Worm (Caenorhabditis elegans) whole organism, L4 larva: ENCODE measurements around the gene B0393.9.

Experiments
- F37D6.2 ChIP-seq: sonication (generic microtip); optimal IDR thresholded peaks from 2 replicates; lab custom pipeline; 2016; ENCODE audit warnings: mild to moderate bottlenecking, missing genetic modification characterization, missing compliant biosample characterization
- F49E8.2 ChIP-seq: sonication (generic microtip); optimal IDR thresholded peaks from 2 replicates; lab custom pipeline; 2016; ENCODE audit warnings: missing compliant biosample characterization, mild to moderate bottlenecking, missing genetic modification characterization, borderline replicate concordance
- Y105C5A.15 ChIP-seq: fragments of 200-800 bp; sonication (Bioruptor generic); IDR thresholded peaks from 2 replicates; pipeline ENCODE4 v1.3.6; 2022; ENCODE audit warnings: missing genetic modification characterization, missing compliant biosample characterization
- Y48G9A.11 ChIP-seq: fragments of 200-800 bp; sonication (Bioruptor generic); IDR thresholded peaks from 2 replicates; pipeline ENCODE4 v1.3.6; 2022; ENCODE audit warnings: missing genetic modification reagents, missing genetic modification characterization, missing compliant biosample characterization
- aha-1 ChIP-seq: fragments of 150-350 bp; peaks from one replicate; lab custom pipeline; 2014; ENCODE audit warnings: missing biosample characterization, missing genetic modification characterization
- arid-1 ChIP-seq: fragments of 200-800 bp; sonication (Bioruptor generic); conservative IDR thresholded peaks from 2 replicates; pipeline ENCODE4 v1.3.6; 2022; ENCODE audit warnings: missing genetic modification reagents, missing genetic modification characterization, missing compliant biosample characterization
- attf-4 ChIP-seq: sonication (generic microtip); optimal IDR thresholded peaks from 3 replicates; lab custom pipeline; 2017; ENCODE audit warnings: missing biosample characterization, missing genetic modification characterization
- ceh-20 ChIP-seq: fragments of 200-800 bp; sonication (Bioruptor generic); IDR thresholded peaks from 2 replicates; pipeline ENCODE4 v1.3.6; 2022; ENCODE audit warnings: missing genetic modification reagents, missing genetic modification characterization, missing compliant biosample characterization
- ceh-44 ChIP-seq: fragments of 200-800 bp; sonication (Bioruptor generic); IDR thresholded peaks from 2 replicates; pipeline ENCODE4 v1.3.6; 2022; ENCODE audit warnings: missing genetic modification reagents, missing genetic modification characterization, missing compliant biosample characterization
- ceh-62 ChIP-seq: sonication (generic microtip); optimal IDR thresholded peaks from 2 replicates; lab custom pipeline; 2017; ENCODE audit warnings: missing biosample characterization, missing genetic modification characterization
- ces-1 ChIP-seq: fragments of 150-350 bp; sonication (generic microtip); optimal IDR thresholded peaks from 4 replicates; lab custom pipeline; 2014; ENCODE audit warnings: missing biosample characterization, missing genetic modification reagents, missing genetic modification characterization
- ctbp-1 ChIP-seq: fragments of 200-800 bp; sonication (Bioruptor generic); IDR thresholded peaks from 2 replicates; pipeline ENCODE4 v1.3.6; 2022; ENCODE audit warnings: missing genetic modification reagents, missing genetic modification characterization, missing compliant biosample characterization
- daf-19 ChIP-seq: fragments of 200-800 bp; sonication (Bioruptor generic); conservative IDR thresholded peaks from 2 replicates; pipeline ENCODE4 v1.3.6; 2022; ENCODE audit warnings: missing genetic modification characterization, missing compliant biosample characterization
- dpl-1 ChIP-seq: fragments of 150-350 bp; optimal IDR thresholded peaks from 2 replicates; lab custom pipeline; 2014; ENCODE audit warnings: missing biosample characterization, missing genetic modification reagents, missing genetic modification characterization
- fkh-10 ChIP-seq: fragments of 150-350 bp; optimal IDR thresholded peaks from 2 replicates; lab custom pipeline; 2014; ENCODE audit warnings: missing biosample characterization, missing genetic modification reagents, missing genetic modification characterization
- fos-1 ChIP-seq: fragments of 150-350 bp; optimal IDR thresholded peaks from 2 replicates; lab custom pipeline; 2014; ENCODE audit warnings: missing biosample characterization, missing genetic modification characterization
- gei-8 ChIP-seq: fragments of 200-800 bp; sonication (Bioruptor generic); optimal IDR thresholded peaks from 2 replicates; lab custom pipeline; 2018; ENCODE audit warnings: mild to moderate bottlenecking, missing genetic modification characterization, missing compliant biosample characterization
- hlh-11 ChIP-seq: fragments of 200-800 bp; sonication (Bioruptor generic); optimal IDR thresholded peaks from 2 replicates; lab custom pipeline; 2018; ENCODE audit warnings: mild to moderate bottlenecking, missing genetic modification characterization, missing compliant biosample characterization
- hlh-30 ChIP-seq: sonication (generic microtip); optimal IDR thresholded peaks from 2 replicates; lab custom pipeline; 2017; ENCODE audit warnings: antibody characterized with exemption, mild to moderate bottlenecking, missing genetic modification characterization, missing compliant biosample characterization; ENCODE audit not compliant: insufficient read depth
- lin-29 ChIP-seq: fragments of 200-800 bp; sonication (Bioruptor generic); IDR thresholded peaks from 2 replicates; pipeline ENCODE4 v1.3.6; 2022; ENCODE audit warnings: missing genetic modification reagents, missing genetic modification characterization, missing compliant biosample characterization
- lir-3 ChIP-seq: sonication (generic microtip); optimal IDR thresholded peaks from 2 replicates; lab custom pipeline; 2016; ENCODE audit warnings: mild to moderate bottlenecking, missing genetic modification characterization, missing compliant biosample characterization
- madf-5 ChIP-seq, 2 experiments: fragments of 200-800 bp; sonication (Bioruptor generic); IDR thresholded peaks; 2 replicates each; pipeline ENCODE4 v1.3.6; 2022; ENCODE audit warnings: missing compliant biosample characterization in 2 of 2, missing genetic modification characterization in 2 of 2
- mdt-29 ChIP-seq: fragments of 200-800 bp; sonication (Bioruptor generic); IDR thresholded peaks from 2 replicates; pipeline ENCODE4 v1.3.6; 2022; ENCODE audit warnings: missing genetic modification reagents, missing genetic modification characterization, missing compliant biosample characterization
- mep-1 ChIP-seq: fragments of 150-350 bp; sonication (generic microtip); optimal IDR thresholded peaks from 3 replicates; lab custom pipeline; 2014; ENCODE audit warnings: missing biosample characterization, missing genetic modification characterization
- mes-2 ChIP-seq: sonication (generic microtip); optimal IDR thresholded peaks from 2 replicates; lab custom pipeline; 2016; ENCODE audit warnings: missing genotype, mild to moderate bottlenecking, missing genetic modification characterization, missing compliant biosample characterization; ENCODE audit not compliant: poor library complexity, severe bottlenecking
- mxl-2 ChIP-seq: fragments of 200-800 bp; sonication (Bioruptor generic); conservative IDR thresholded peaks from 2 replicates; pipeline ENCODE4 v1.3.6; 2022; ENCODE audit warnings: missing genetic modification reagents, missing genetic modification characterization, missing compliant biosample characterization
- mxl-3 ChIP-seq: fragments of 200-800 bp; sonication (Bioruptor generic); optimal IDR thresholded peaks from 2 replicates; lab custom pipeline; 2018; ENCODE audit warnings: mild to moderate bottlenecking, missing genetic modification characterization, missing compliant biosample characterization
- nhr-111 ChIP-seq: fragments of 200-800 bp; sonication (Bioruptor generic); optimal IDR thresholded peaks from 2 replicates; lab custom pipeline; 2018; ENCODE audit warnings: mild to moderate bottlenecking, missing genetic modification characterization, missing compliant biosample characterization
- nhr-25 ChIP-seq: sonication (generic microtip); optimal IDR thresholded peaks from 2 replicates; lab custom pipeline; 2017; ENCODE audit warnings: missing genetic modification characterization, mild to moderate bottlenecking, missing compliant biosample characterization, antibody characterized with exemption, moderate library complexity, borderline replicate concordance; ENCODE audit not compliant: insufficient read depth
- nhr-28 ChIP-seq: fragments of 150-350 bp; optimal IDR thresholded peaks from 2 replicates; lab custom pipeline; 2014; ENCODE audit warnings: missing biosample characterization, missing genetic modification characterization
- nhr-41 ChIP-seq: fragments of 200-800 bp; sonication (Bioruptor generic); IDR thresholded peaks from 2 replicates; pipeline ENCODE4 v1.3.6; 2022; ENCODE audit warnings: missing genetic modification reagents, missing genetic modification characterization, missing compliant biosample characterization
- nhr-48 ChIP-seq: sonication (generic microtip); optimal IDR thresholded peaks from 2 replicates; lab custom pipeline; 2016; ENCODE audit warnings: mild to moderate bottlenecking, missing genetic modification characterization, missing compliant biosample characterization
- nhr-76 ChIP-seq: fragments of 150-350 bp; optimal IDR thresholded peaks from 2 replicates; lab custom pipeline; 2014; ENCODE audit warnings: missing biosample characterization, missing genetic modification characterization
- nhr-77 ChIP-seq: fragments of 150-350 bp; optimal IDR thresholded peaks from 2 replicates; lab custom pipeline; 2014; ENCODE audit warnings: missing biosample characterization, missing genetic modification characterization
- pha-4 ChIP-seq, 2 experiments: fragments of 150-350 bp in 1 of 2; fragments of 200-800 bp in 1 of 2; sonication (Bioruptor generic) in 1 of 2; IDR thresholded peaks in 1 of 2; optimal IDR thresholded peaks in 1 of 2; 2 replicates each; pipeline versions ENCODE4 v1.3.6 to Lab custom; 2014 to 2022; ENCODE audit warnings: missing genetic modification characterization in 2 of 2, missing genetic modification reagents in 2 of 2, missing biosample characterization in 1 of 2, missing compliant biosample characterization in 1 of 2
- php-3 ChIP-seq: fragments of 200-800 bp; sonication (Bioruptor generic); IDR thresholded peaks from 2 replicates; pipeline ENCODE4 v1.3.6; 2022; ENCODE audit warnings: missing genetic modification reagents, missing genetic modification characterization, missing compliant biosample characterization
- saeg-2 ChIP-seq: fragments of 200-800 bp; sonication (Bioruptor generic); IDR thresholded peaks from 2 replicates; pipeline ENCODE4 v1.3.6; 2022; ENCODE audit warnings: missing genetic modification reagents, missing genetic modification characterization, missing compliant biosample characterization
- set-16 ChIP-seq: fragments of 200-800 bp; sonication (Bioruptor generic); IDR thresholded peaks from 2 replicates; pipeline ENCODE4 v1.3.6; 2022; ENCODE audit warnings: missing genetic modification reagents, missing genetic modification characterization, missing compliant biosample characterization
- snpc-1.2 ChIP-seq: fragments of 200-800 bp; sonication (Bioruptor generic); IDR thresholded peaks from 2 replicates; pipeline ENCODE4 v1.3.6; 2022; ENCODE audit warnings: missing genetic modification reagents, missing genetic modification characterization, missing compliant biosample characterization
- snpc-4 ChIP-seq: fragments of 150-350 bp; optimal IDR thresholded peaks from 2 replicates; lab custom pipeline; 2014; ENCODE audit warnings: missing biosample characterization, missing genetic modification characterization
- spr-1 ChIP-seq: sonication (generic microtip); optimal IDR thresholded peaks from 2 replicates; lab custom pipeline; 2016; ENCODE audit warnings: mild to moderate bottlenecking, missing genetic modification characterization, missing compliant biosample characterization
- spr-3 ChIP-seq: fragments of 200-800 bp; sonication (Bioruptor generic); optimal IDR thresholded peaks from 2 replicates; lab custom pipeline; 2018; ENCODE audit warnings: mild to moderate bottlenecking, missing genetic modification characterization, missing compliant biosample characterization
- unc-62 ChIP-seq, 3 experiments: fragments of 150-350 bp in 1 of 3; sonication (generic microtip); optimal IDR thresholded peaks in 2 of 3; peaks in 1 of 3; 1 replicate in 1 of 3; 2 replicates in 2 of 3; lab custom pipeline; 2014 to 2017; ENCODE audit warnings: missing biosample characterization in 3 of 3, missing genetic modification characterization in 3 of 3, missing genetic modification reagents in 3 of 3, missing genotype in 1 of 3
- vab-7 ChIP-seq: fragments of 200-800 bp; sonication (Bioruptor generic); IDR thresholded peaks from 2 replicates; pipeline ENCODE4 v1.3.6; 2022; ENCODE audit warnings: missing genetic modification reagents, missing genetic modification characterization, missing compliant biosample characterization
- zip-11 ChIP-seq: fragments of 200-800 bp; sonication (Bioruptor generic); IDR thresholded peaks from 2 replicates; pipeline ENCODE4 v1.3.6; 2022; ENCODE audit warnings: missing genetic modification characterization, missing compliant biosample characterization
- zip-2 ChIP-seq: fragments of 150-350 bp; optimal IDR thresholded peaks from 2 replicates; lab custom pipeline; 2014; ENCODE audit warnings: missing biosample characterization, missing genetic modification characterization
- ztf-7 ChIP-seq: fragments of 150-350 bp; optimal IDR thresholded peaks from 2 replicates; lab custom pipeline; 2014; ENCODE audit warnings: missing biosample characterization, missing genetic modification characterization

B0393.9 gene

ce11 chrIII:4762846-4763245 lies 17.1 kb downstream of the B0393.9 start:
- TF ChIP-seq ceh-44 = no peak
- TF ChIP-seq nhr-41 = no peak
- TF ChIP-seq ces-1 (GFP tag; lab: Kevin White, UChicago) = no peak
- peak; percentile 78 for TF ChIP-seq set-16 (GFP tag; lab: Robert Waterston, UW)

- TF ChIP-seq nhr-76 (tag; lab: Kevin White, UChicago) = no peak
- peak; percentile 73 for TF ChIP-seq php-3 (GFP tag; lab: Robert Waterston, UW)
- TF ChIP-seq aha-1 (tag; lab: Kevin White, UChicago) = peak; percentile 93
- TF ChIP-seq nhr-77 (tag; lab: Kevin White, UChicago) = peak; percentile 94
- TF ChIP-seq fkh-10 (GFP tag; lab: Kevin White, UChicago) = peak; percentile 96
- TF ChIP-seq lin-29 = peak; percentile 83
- peak; percentile 84 for TF ChIP-seq saeg-2 (GFP tag; lab: Robert Waterston, UW)
- TF ChIP-seq zip-2 (tag; lab: Kevin White, UChicago) = peak; percentile 28
- TF ChIP-seq Y105C5A.15 (GFP tag; lab: Robert Waterston, UW) = peak; percentile 75; the same call in 1 of the 2 replicates
- TF ChIP-seq mep-1 = peak; percentile 95
- 0 out of 2 replicates have a peak, but pooled peaks have one; percentile 54 for TF ChIP-seq snpc-1.2 (GFP tag; lab: Robert Waterston, UW)
- TF ChIP-seq ceh-44 = 0 out of 2 replicates have a peak, but pooled peaks have one; percentile 6
- TF ChIP-seq F49E8.2 (tag; lab: Kevin White, UChicago) = peak; percentile 28
- TF ChIP-seq vab-7 (GFP tag; lab: Robert Waterston, UW) = peak; percentile 67; the same call in 1 of the 2 replicates
- no peak for TF ChIP-seq attf-4 (tag; lab: Kevin White, UChicago)
- TF ChIP-seq unc-62 (GFP tag; optimal IDR thresholded peaks at IDR 0.05 in 1 of 2; lab: Kevin White, UChicago) = peak in 1 of 2 experiments; percentile 92
- no peak for TF ChIP-seq unc-62 (tag; optimal IDR thresholded peaks at IDR 0.05; lab: Kevin White, UChicago)
- no peak for TF ChIP-seq daf-19 (GFP tag; lab: Robert Waterston, UW)
- TF ChIP-seq mdt-29 (GFP tag; lab: Robert Waterston, UW) = peak; percentile 77
- TF ChIP-seq Y48G9A.11 (GFP tag; lab: Robert Waterston, UW) = peak; percentile 73
- TF ChIP-seq pha-4 (GFP tag; IDR thresholded peaks at IDR 0.05; lab: Robert Waterston, UW) = no peak
- TF ChIP-seq pha-4 (tag; optimal IDR thresholded peaks at IDR 0.05; lab: Kevin White, UChicago) = no peak
- TF ChIP-seq ztf-7 (tag; lab: Kevin White, UChicago) = peak; percentile 84
- peak; percentile 92 for TF ChIP-seq F37D6.2 (tag; lab: Kevin White, UChicago)
- no peak for TF ChIP-seq snpc-4 (tag; lab: Kevin White, UChicago)
- TF ChIP-seq fos-1 (tag; lab: Kevin White, UChicago) = peak; percentile 3
- TF ChIP-seq spr-1 (tag; lab: Kevin White, UChicago) = peak; percentile 87
- peak; percentile 90 for TF ChIP-seq hlh-30
- TF ChIP-seq madf-5 (GFP tag; IDR thresholded peaks at IDR 0.05; lab: Robert Waterston, UW) = peak in 1 of 2 experiments; percentile 73; a peak in 1 of 4 replicates
- TF ChIP-seq lir-3 = no peak
- 0 out of 2 replicates have a peak, but pooled peaks have one; percentile 57 for TF ChIP-seq mxl-2 (GFP tag; lab: Robert Waterston, UW)
- TF ChIP-seq spr-3 (GFP tag; lab: Kevin White, UChicago) = peak; percentile 75
- TF ChIP-seq arid-1 = peak; percentile 88
- peak; percentile 55 for TF ChIP-seq nhr-111
- no peak for TF ChIP-seq ceh-62
- TF ChIP-seq ceh-20 (GFP tag; lab: Robert Waterston, UW) = peak; percentile 93
- peak; percentile 68 for TF ChIP-seq nhr-25 (tag; lab: Kevin White, UChicago)
- TF ChIP-seq mxl-3 (GFP tag; lab: Kevin White, UChicago) = peak; percentile 77
- TF ChIP-seq nhr-48 (tag; lab: Kevin White, UChicago) = peak; percentile 70
- TF ChIP-seq gei-8 (GFP tag; lab: Kevin White, UChicago) = peak; percentile 41
- TF ChIP-seq nhr-28 (tag; lab: Kevin White, UChicago) = peak; percentile 76
- peak; percentile 12; the same call in 1 of the 2 replicates for TF ChIP-seq zip-11
- peak; percentile 97 for TF ChIP-seq mes-2 (tag; lab: Kevin White, UChicago)
- TF ChIP-seq hlh-11 (tag; lab: Kevin White, UChicago) = peak; percentile 89
- peak; percentile 100 for TF ChIP-seq dpl-1 (GFP tag; lab: Kevin White, UChicago)
- peak; percentile 85 for TF ChIP-seq ctbp-1 (GFP tag; lab: Robert Waterston, UW)
Measured at ce11 chrIII:4756983-4757382, 23.0 kb downstream of the B0393.9 start, which contains the start of gene fbxl-2. Gene fbxl-2 (plus strand): TSS chrIII:4757260.
